Worm (Caenorhabditis elegans) whole organism, young adult: Measurements from ENCODE around the gene K08H10.6.

Source experiments
- B0336.3 ChIP-seq: fragments of 200-800 bp; sonication (Bioruptor generic); IDR thresholded peaks from 2 replicates; pipeline ENCODE4 v1.3.6; 2022; ENCODE audit warnings: missing genetic modification characterization, missing compliant biosample characterization
- F55B11.4 ChIP-seq: sonication (generic microtip); optimal IDR thresholded peaks from 2 replicates; lab custom pipeline; 2016; ENCODE audit warnings: missing compliant biosample characterization, missing genetic modification characterization, borderline replicate concordance; ENCODE audit not compliant: insufficient read depth
- F57C9.4 ChIP-seq: sonication (generic microtip); optimal IDR thresholded peaks from 2 replicates; lab custom pipeline; 2017; ENCODE audit warnings: mild to moderate bottlenecking, missing genetic modification characterization, missing compliant biosample characterization
- K12H6.12 ChIP-seq: fragments of 200-800 bp; sonication (Bioruptor generic); optimal IDR thresholded peaks from 2 replicates; lab custom pipeline; 2018; ENCODE audit warnings: mild to moderate bottlenecking, missing genetic modification characterization, missing compliant biosample characterization
- T26A5.8 ChIP-seq: sonication (generic microtip); optimal IDR thresholded peaks from 2 replicates; lab custom pipeline; 2016; ENCODE audit warnings: missing genetic modification characterization, missing compliant biosample characterization
- Y53F4B.3 ChIP-seq: fragments of 200-800 bp; sonication (Bioruptor generic); IDR thresholded peaks from 2 replicates; pipeline ENCODE4 v1.3.6; 2022; ENCODE audit warnings: missing genetic modification reagents, missing genetic modification characterization, missing compliant biosample characterization
- Y56A3A.18 ChIP-seq: fragments of 200-800 bp; sonication (Bioruptor generic); IDR thresholded peaks from 2 replicates; pipeline ENCODE4 v1.3.6; 2022; ENCODE audit warnings: missing genetic modification reagents, missing genetic modification characterization, missing compliant biosample characterization
- Y79H2A.3 ChIP-seq: fragments of 200-800 bp; sonication (Bioruptor generic); conservative IDR thresholded peaks from 2 replicates; pipeline ENCODE4 v1.3.6; 2022; ENCODE audit warnings: missing genetic modification reagents, missing genetic modification characterization, missing compliant biosample characterization
- ama-1 ChIP-seq, 3 experiments: fragments of 150-350 bp in 1 of 3; sonication (generic microtip) in 2 of 3; optimal IDR thresholded peaks; 2 replicates each; lab custom pipeline; 2014 to 2018; ENCODE audit warnings: missing biosample characterization in 2 of 3, missing genetic modification characterization in 2 of 3, missing genetic modification reagents in 2 of 3
- atf-7 ChIP-seq: sonication (generic microtip); optimal IDR thresholded peaks from 2 replicates; lab custom pipeline; 2017; ENCODE audit warnings: mild to moderate bottlenecking, missing genetic modification characterization, missing compliant biosample characterization
- attf-6 ChIP-seq: fragments of 200-800 bp; sonication (Bioruptor generic); IDR thresholded peaks from 2 replicates; pipeline ENCODE4 v1.3.6; 2022; ENCODE audit warnings: missing genetic modification reagents, missing genetic modification characterization, missing compliant biosample characterization
- bed-1 ChIP-seq: fragments of 200-800 bp; sonication (Bioruptor generic); IDR thresholded peaks from 2 replicates; pipeline ENCODE4 v1.3.6; 2022; ENCODE audit warnings: missing genetic modification reagents, missing genetic modification characterization, missing compliant biosample characterization
- ceh-100 ChIP-seq: fragments of 200-800 bp; sonication (Bioruptor generic); IDR thresholded peaks from 2 replicates; pipeline ENCODE4 v1.3.6; 2022; ENCODE audit warnings: missing genetic modification reagents, missing genetic modification characterization, missing compliant biosample characterization
- ceh-91 ChIP-seq: fragments of 200-800 bp; sonication (Bioruptor generic); IDR thresholded peaks from 2 replicates; pipeline ENCODE4 v1.3.6; 2022; ENCODE audit warnings: missing genetic modification reagents, missing genetic modification characterization, missing compliant biosample characterization
- die-1 ChIP-seq: sonication (generic microtip); optimal IDR thresholded peaks from 2 replicates; lab custom pipeline; 2016; ENCODE audit warnings: missing genotype, mild to moderate bottlenecking, missing genetic modification characterization, missing compliant biosample characterization
- egl-18 ChIP-seq: fragments of 200-800 bp; sonication (Bioruptor generic); IDR thresholded peaks from 2 replicates; pipeline ENCODE4 v1.3.6; 2022; ENCODE audit warnings: missing genetic modification reagents, missing genetic modification characterization, missing compliant biosample characterization
- egl-44 ChIP-seq: fragments of 200-800 bp; sonication (Bioruptor generic); IDR thresholded peaks from 2 replicates; pipeline ENCODE4 v1.3.6; 2022; ENCODE audit warnings: missing genetic modification reagents, missing genetic modification characterization, missing compliant biosample characterization
- ekl-4 ChIP-seq: fragments of 200-800 bp; sonication (Bioruptor generic); IDR thresholded peaks from 2 replicates; pipeline ENCODE4 v1.3.6; 2022; ENCODE audit warnings: missing genetic modification reagents, missing genetic modification characterization, missing compliant biosample characterization
- fkh-3 ChIP-seq: sonication (generic microtip); optimal IDR thresholded peaks from 2 replicates; lab custom pipeline; 2016; ENCODE audit warnings: mild to moderate bottlenecking, missing genetic modification characterization, missing compliant biosample characterization
- hlh-12 ChIP-seq: sonication (generic microtip); optimal IDR thresholded peaks from 2 replicates; lab custom pipeline; 2016; ENCODE audit warnings: missing genetic modification characterization, missing compliant biosample characterization
- hlh-26 ChIP-seq: fragments of 200-800 bp; sonication (Bioruptor generic); conservative IDR thresholded peaks from 2 replicates; pipeline ENCODE4 v1.3.6; 2022; ENCODE audit warnings: missing genetic modification reagents, missing genetic modification characterization, missing compliant biosample characterization
- hmg-1.2 ChIP-seq: fragments of 200-800 bp; sonication (Bioruptor generic); IDR thresholded peaks from 2 replicates; pipeline ENCODE4 v1.3.6; 2022; ENCODE audit warnings: missing genetic modification reagents, missing genetic modification characterization, missing compliant biosample characterization
- hrde-1 ChIP-seq: sonication (generic microtip); optimal IDR thresholded peaks from 2 replicates; lab custom pipeline; 2016; ENCODE audit warnings: missing genetic modification characterization, mild to moderate bottlenecking, missing compliant biosample characterization, moderate library complexity, missing genotype, missing genetic modification reagents, borderline replicate concordance
- let-526 ChIP-seq: fragments of 200-800 bp; sonication (Bioruptor generic); IDR thresholded peaks from 2 replicates; pipeline ENCODE4 v1.3.6; 2022; ENCODE audit warnings: missing genetic modification reagents, missing genetic modification characterization, missing compliant biosample characterization
- lin-35 ChIP-seq, 3 experiments: fragments of 150-350 bp in 2 of 3; sonication (generic microtip) in 1 of 3; optimal IDR thresholded peaks; 2 replicates each; lab custom pipeline; 2014 to 2018; ENCODE audit warnings: missing biosample characterization in 3 of 3, missing genetic modification characterization in 3 of 3, missing genetic modification reagents in 3 of 3
- lin-40 ChIP-seq: sonication (generic microtip); optimal IDR thresholded peaks from 2 replicates; lab custom pipeline; 2016; ENCODE audit warnings: missing genetic modification characterization, mild to moderate bottlenecking, missing compliant biosample characterization, missing genotype, missing genetic modification reagents
- lin-54 ChIP-seq: fragments of 200-800 bp; sonication (Bioruptor generic); optimal IDR thresholded peaks from 2 replicates; lab custom pipeline; 2018; ENCODE audit warnings: mild to moderate bottlenecking, missing genetic modification characterization, missing compliant biosample characterization
- lir-1 ChIP-seq: fragments of 200-800 bp; sonication (Bioruptor generic); conservative IDR thresholded peaks from 2 replicates; pipeline ENCODE4 v1.3.6; 2022; ENCODE audit warnings: missing genetic modification reagents, missing genetic modification characterization, missing compliant biosample characterization
- madf-10 ChIP-seq: sonication (generic microtip); optimal IDR thresholded peaks from 2 replicates; lab custom pipeline; 2016; ENCODE audit warnings: mild to moderate bottlenecking, missing genetic modification characterization, missing compliant biosample characterization
- madf-3 ChIP-seq: fragments of 200-800 bp; sonication (Bioruptor generic); IDR thresholded peaks from 2 replicates; pipeline ENCODE4 v1.3.6; 2022; ENCODE audit warnings: missing genetic modification reagents, missing genetic modification characterization, missing compliant biosample characterization
- madf-8 ChIP-seq: fragments of 200-800 bp; sonication (Bioruptor generic); conservative IDR thresholded peaks from 2 replicates; pipeline ENCODE4 v1.3.6; 2022; ENCODE audit warnings: missing genetic modification reagents, missing genetic modification characterization, missing compliant biosample characterization
- mcd-1 ChIP-seq: fragments of 200-800 bp; sonication (Bioruptor generic); IDR thresholded peaks from 2 replicates; pipeline ENCODE4 v1.3.6; 2022; ENCODE audit warnings: missing genetic modification reagents, missing genetic modification characterization, missing compliant biosample characterization
- mel-28 ChIP-seq: sonication (generic microtip); optimal IDR thresholded peaks from 2 replicates; lab custom pipeline; 2016; ENCODE audit warnings: borderline replicate concordance, mild to moderate bottlenecking, missing genetic modification characterization, missing compliant biosample characterization
- nfya-1 ChIP-seq: sonication (generic microtip); optimal IDR thresholded peaks from 2 replicates; lab custom pipeline; 2017; ENCODE audit warnings: antibody characterized with exemption, missing compliant biosample characterization, missing genetic modification characterization, borderline replicate concordance; ENCODE audit not compliant: insufficient read depth
- nfyb-1 ChIP-seq: fragments of 200-800 bp; sonication (Bioruptor generic); IDR thresholded peaks from 2 replicates; pipeline ENCODE4 v1.3.6; 2022; ENCODE audit warnings: missing genetic modification reagents, missing genetic modification characterization, missing compliant biosample characterization
- nhr-179 ChIP-seq: sonication (generic microtip); optimal IDR thresholded peaks from 2 replicates; lab custom pipeline; 2016; ENCODE audit warnings: mild to moderate bottlenecking, missing genetic modification characterization, missing compliant biosample characterization
- rcor-1 ChIP-seq: fragments of 200-800 bp; sonication (Bioruptor generic); IDR thresholded peaks from 2 replicates; pipeline ENCODE4 v1.3.6; 2022; ENCODE audit warnings: missing genetic modification reagents, missing genetic modification characterization, missing compliant biosample characterization
- rec-8 ChIP-seq, 2 experiments: sonication (generic microtip); optimal IDR thresholded peaks; 2 replicates each; lab custom pipeline; 2016; ENCODE audit warnings: mild to moderate bottlenecking in 2 of 2, missing genetic modification characterization in 2 of 2, missing genetic modification reagents in 2 of 2, missing genotype in 2 of 2, missing biosample characterization in 1 of 2, missing compliant biosample characterization in 1 of 2, moderate library complexity in 1 of 2
- repo-1 ChIP-seq: sonication (generic microtip); optimal IDR thresholded peaks from 2 replicates; lab custom pipeline; 2017; ENCODE audit warnings: mild to moderate bottlenecking, missing genetic modification characterization, missing compliant biosample characterization
- sea-2 ChIP-seq: fragments of 200-800 bp; sonication (Bioruptor generic); IDR thresholded peaks from 2 replicates; pipeline ENCODE4 v1.3.6; 2022; ENCODE audit warnings: missing genetic modification characterization, missing compliant biosample characterization
- snpc-1.1 ChIP-seq: sonication (generic microtip); optimal IDR thresholded peaks from 2 replicates; lab custom pipeline; 2017; ENCODE audit warnings: missing genetic modification characterization, mild to moderate bottlenecking, missing compliant biosample characterization, antibody characterized with exemption, moderate library complexity, missing genotype, missing genetic modification reagents; ENCODE audit not compliant: insufficient read depth
- snpc-3.4 ChIP-seq: sonication (generic microtip); optimal IDR thresholded peaks from 2 replicates; lab custom pipeline; 2017; ENCODE audit warnings: missing genetic modification characterization, mild to moderate bottlenecking, missing compliant biosample characterization, antibody characterized with exemption, moderate library complexity, missing genotype, missing genetic modification reagents
- sptf-2 ChIP-seq: fragments of 200-800 bp; sonication (Bioruptor generic); optimal IDR thresholded peaks from 2 replicates; lab custom pipeline; 2018; ENCODE audit warnings: mild to moderate bottlenecking, missing genetic modification characterization, missing compliant biosample characterization
- tbx-9 ChIP-seq: sonication (generic microtip); optimal IDR thresholded peaks from 2 replicates; lab custom pipeline; 2016; ENCODE audit warnings: borderline replicate concordance, missing genetic modification characterization, inconsistent platforms, missing compliant biosample characterization
- tlf-1 ChIP-seq: fragments of 200-800 bp; sonication (Bioruptor generic); optimal IDR thresholded peaks from 2 replicates; lab custom pipeline; 2018; ENCODE audit warnings: mild to moderate bottlenecking, missing genetic modification characterization, missing compliant biosample characterization
- unc-62 ChIP-seq: fragments of 150-350 bp; optimal IDR thresholded peaks from 2 replicates; lab custom pipeline; 2014; ENCODE audit warnings: missing biosample characterization, missing genetic modification reagents, missing genetic modification characterization
- ztf-22 ChIP-seq: fragments of 200-800 bp; sonication (Bioruptor generic); optimal IDR thresholded peaks from 2 replicates; lab custom pipeline; 2018; ENCODE audit warnings: mild to moderate bottlenecking, missing genetic modification characterization, moderate library complexity, missing compliant biosample characterization

K08H10.6 gene

DNA sequence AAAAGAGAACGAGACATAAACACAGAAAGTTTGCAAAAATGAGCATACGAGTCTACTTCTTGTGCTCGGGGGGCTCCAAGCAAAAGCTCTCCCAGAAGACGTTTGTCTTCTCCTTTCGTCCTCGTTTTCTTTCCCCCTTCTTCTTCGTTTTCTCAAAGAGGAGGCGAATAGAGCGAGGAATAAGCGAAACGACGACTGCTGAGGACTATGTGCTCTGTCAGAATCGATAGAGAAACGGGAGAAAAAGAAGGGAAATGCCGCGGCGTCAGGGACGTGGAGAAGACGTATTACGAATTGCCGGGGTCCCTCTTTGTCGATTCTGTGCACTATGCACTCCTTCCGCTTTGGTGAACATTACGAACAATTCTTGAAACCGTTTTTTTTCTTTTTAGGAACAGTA lies 17.3 kb downstream of the K08H10.6 start (continued):
- TF ChIP-seq sea-2 (GFP tag; lab: Robert Waterston, UW) (no peak), hlh-12 (tag; lab: Kevin White, UChicago) (no peak), atf-7 (tag; lab: Kevin White, UChicago) (peak; percentile 28), lin-40 (no peak), B0336.3 (GFP tag; lab: Robert Waterston, UW) (peak; percentile 84), lir-1 (no peak), snpc-1.1 (tag; lab: Kevin White, UChicago) (no peak), Y53F4B.3 (GFP tag; lab: Robert Waterston, UW) (no peak), bed-1 (no peak), mcd-1 (GFP tag; lab: Robert Waterston, UW) (peak; percentile 38; the same call in 1 of the 2 replicates), Y79H2A.3 (GFP tag; lab: Robert Waterston, UW) (no peak), ceh-100 (GFP tag; lab: Robert Waterston, UW) (peak; percentile 18; the same call in 1 of the 2 replicates), K12H6.12 (tag; lab: Kevin White, UChicago) (peak; percentile 13), attf-6 (GFP tag; lab: Robert Waterston, UW) (0 out of 2 replicates have a peak, but pooled peaks have one; percentile 11), snpc-3.4 (peak; percentile 16), ekl-4 (GFP tag; lab: Robert Waterston, UW) (peak; percentile 46; the same call in 1 of the 2 replicates), egl-18 (peak; percentile 71; the same call in 1 of the 2 replicates), mel-28 (tag; lab: Kevin White, UChicago) (no peak), sptf-2 (GFP tag; lab: Kevin White, UChicago) (no peak), ama-1 (optimal IDR thresholded peaks at IDR 0.05; lab: Kevin White, UChicago) (no peak), ama-1 (GFP tag; optimal IDR thresholded peaks at IDR 0.05; lab: Kevin White, UChicago) (no peak), hmg-1.2 (0 out of 2 replicates have a peak, but pooled peaks have one; percentile 19), ztf-22 (GFP tag; lab: Kevin White, UChicago) (no peak), egl-44 (GFP tag; lab: Robert Waterston, UW) (no peak), F55B11.4 (tag; lab: Kevin White, UChicago) (no peak), F57C9.4 (tag; lab: Kevin White, UChicago) (no peak), lin-54 (GFP tag; lab: Kevin White, UChicago) (no peak), hrde-1 (peak; percentile 21), unc-62 (GFP tag; lab: Kevin White, UChicago) (no peak), nfya-1 (tag; lab: Kevin White, UChicago) (no peak), rcor-1 (peak; percentile 20; the same call in 1 of the 2 replicates), let-526 (GFP tag; lab: Robert Waterston, UW) (no peak), nfyb-1 (GFP tag; lab: Robert Waterston, UW) (0 out of 2 replicates have a peak, but pooled peaks have one; percentile 47), lin-35 (GFP tag; optimal IDR thresholded peaks at IDR 0.05; lab: Kevin White, UChicago) (peak in 1 of 3 experiments; percentile 34), ceh-91 (GFP tag; lab: Robert Waterston, UW) (no peak), fkh-3 (tag; lab: Kevin White, UChicago) (no peak), madf-10 (tag; lab: Kevin White, UChicago) (no peak), die-1 (peak; percentile 23), T26A5.8 (tag; lab: Kevin White, UChicago) (no peak), madf-3 (GFP tag; lab: Robert Waterston, UW) (no peak), repo-1 (tag; lab: Kevin White, UChicago) (no peak), tlf-1 (GFP tag; lab: Kevin White, UChicago) (no peak), madf-8 (GFP tag; lab: Robert Waterston, UW) (no peak), hlh-26 (GFP tag; lab: Robert Waterston, UW) (no peak), rec-8 (tag; optimal IDR thresholded peaks at IDR 0.05; lab: Kevin White, UChicago) (no peak), nhr-179 (tag; lab: Kevin White, UChicago) (no peak), tbx-9 (tag; lab: Kevin White, UChicago) (no peak), Y56A3A.18 (GFP tag; lab: Robert Waterston, UW) (no peak)
